Fruit fly (Drosophila melanogaster) whole organism, adult: Measurements from ENCODE around the gene Nna1.

Experiments
- CG11617 ChIP-seq: fragments of 200-800 bp; sonication (Bioruptor generic); optimal IDR thresholded peaks from 2 replicates; lab custom pipeline; 2017; ENCODE audit warnings: mild to moderate bottlenecking, missing biosample characterization, missing genetic modification reagents, missing genetic modification characterization
- Clk ChIP-seq: fragments of 200-800 bp; sonication (Bioruptor generic); optimal IDR thresholded peaks from 2 replicates; lab custom pipeline; 2017; ENCODE audit warnings: missing biosample characterization, missing genetic modification characterization

dm6 chrX:13681906-13682305 lies 10.2 kb upstream of the Nna1 start:
- TF ChIP-seq Clk (GFP tag; lab: Kevin White, UChicago) (no peak), CG11617 (no peak)
